Fruit fly (Drosophila melanogaster) whole organism, adult: ENCODE data around the gene wupA.
A peak's percentile ranks its signal among the peaks of the same experiment; 100 is the strongest.

ENCODE experiments used
- CG11617 ChIP-seq: fragments of 200-800 bp; sonication (Bioruptor generic); optimal IDR thresholded peaks from 2 replicates; lab custom pipeline; 2017; ENCODE audit warnings: mild to moderate bottlenecking, missing biosample characterization, missing genetic modification reagents, missing genetic modification characterization
- CG12768 ChIP-seq: fragments of 200-800 bp; sonication (Bioruptor generic); optimal IDR thresholded peaks from 2 replicates; lab custom pipeline; 2017; ENCODE audit warnings: missing biosample characterization, missing genetic modification characterization, mild to moderate bottlenecking, moderate library complexity, missing genetic modification reagents
- CG14711 ChIP-seq: fragments of 200-800 bp; sonication (Bioruptor generic); optimal IDR thresholded peaks from 2 replicates; lab custom pipeline; 2018; ENCODE audit warnings: missing biosample characterization, mild to moderate bottlenecking, missing genetic modification characterization, moderate library complexity
- CG1620 ChIP-seq: fragments of 200-800 bp; sonication (Bioruptor generic); optimal IDR thresholded peaks from 2 replicates; lab custom pipeline; 2016; ENCODE audit warnings: missing biosample characterization, missing genetic modification characterization
- CG33017 ChIP-seq: fragments of 200-800 bp; sonication (Bioruptor generic); optimal IDR thresholded peaks from 2 replicates; lab custom pipeline; 2018; ENCODE audit warnings: missing biosample characterization, mild to moderate bottlenecking, missing genetic modification characterization, moderate library complexity
- CG5204 ChIP-seq: fragments of 200-800 bp; sonication (Bioruptor generic); optimal IDR thresholded peaks from 2 replicates; lab custom pipeline; 2016; ENCODE audit warnings: missing biosample characterization, missing genetic modification characterization
- CG7045 ChIP-seq: fragments of 200-800 bp; sonication (Bioruptor generic); optimal IDR thresholded peaks from 2 replicates; lab custom pipeline; 2017; ENCODE audit warnings: missing biosample characterization, mild to moderate bottlenecking, missing genetic modification characterization
- CG7101 ChIP-seq: fragments of 200-800 bp; sonication (Bioruptor generic); optimal IDR thresholded peaks from 2 replicates; lab custom pipeline; 2018; ENCODE audit warnings: missing biosample characterization, mild to moderate bottlenecking, missing genetic modification characterization, moderate library complexity
- Clk ChIP-seq: fragments of 200-800 bp; sonication (Bioruptor generic); optimal IDR thresholded peaks from 2 replicates; lab custom pipeline; 2017; ENCODE audit warnings: missing biosample characterization, missing genetic modification characterization
- Crg-1 ChIP-seq: fragments of 200-800 bp; sonication (Bioruptor generic); optimal IDR thresholded peaks from 2 replicates; lab custom pipeline; 2016; ENCODE audit warnings: missing biosample characterization, missing genetic modification characterization
- Hr96 ChIP-seq: fragments of 200-800 bp; sonication (Bioruptor generic); optimal IDR thresholded peaks from 2 replicates; lab custom pipeline; 2016; ENCODE audit warnings: missing biosample characterization, missing genetic modification characterization
- Mnt ChIP-seq: fragments of 200-800 bp; sonication (Bioruptor generic); optimal IDR thresholded peaks from 2 replicates; lab custom pipeline; 2016; ENCODE audit warnings: missing biosample characterization, mild to moderate bottlenecking, missing genetic modification characterization
- bab1 ChIP-seq: fragments of 200-800 bp; sonication (Bioruptor generic); optimal IDR thresholded peaks from 3 replicates; lab custom pipeline; 2019; ENCODE audit warnings: missing biosample characterization, mild to moderate bottlenecking, missing genetic modification characterization, moderate library complexity
- cic ChIP-seq: fragments of 200-800 bp; sonication (Bioruptor generic); optimal IDR thresholded peaks from 2 replicates; lab custom pipeline; 2017; ENCODE audit warnings: missing biosample characterization, mild to moderate bottlenecking, missing genetic modification characterization, moderate library complexity
- cnc ChIP-seq, 2 experiments: fragments of >200 bp; optimal IDR thresholded peaks; 2 replicates each; lab custom pipeline; 2017
- kay ChIP-seq: fragments of 200-800 bp; sonication (Bioruptor generic); peaks from one replicate; lab custom pipeline; 2016; ENCODE audit warnings: missing biosample characterization, missing genetic modification characterization, borderline replicate concordance
- ovo ChIP-seq: fragments of 200-800 bp; sonication (Bioruptor generic); optimal IDR thresholded peaks from 2 replicates; lab custom pipeline; 2016; ENCODE audit warnings: missing biosample characterization, missing genetic modification characterization
- pad ChIP-seq: fragments of 200-800 bp; sonication (Bioruptor generic); optimal IDR thresholded peaks from 3 replicates; lab custom pipeline; 2017; ENCODE audit warnings: missing biosample characterization, missing genetic modification characterization, mild to moderate bottlenecking, moderate library complexity, missing genetic modification reagents
- tj ChIP-seq: fragments of 200-800 bp; sonication (Bioruptor generic); optimal IDR thresholded peaks from 3 replicates; lab custom pipeline; 2017; ENCODE audit warnings: missing biosample characterization, mild to moderate bottlenecking, missing genetic modification characterization, moderate library complexity
- toe ChIP-seq: fragments of 200-800 bp; sonication (Bioruptor generic); optimal IDR thresholded peaks from 2 replicates; lab custom pipeline; 2016; ENCODE audit warnings: missing biosample characterization, missing genetic modification characterization

wupA gene

DNA sequence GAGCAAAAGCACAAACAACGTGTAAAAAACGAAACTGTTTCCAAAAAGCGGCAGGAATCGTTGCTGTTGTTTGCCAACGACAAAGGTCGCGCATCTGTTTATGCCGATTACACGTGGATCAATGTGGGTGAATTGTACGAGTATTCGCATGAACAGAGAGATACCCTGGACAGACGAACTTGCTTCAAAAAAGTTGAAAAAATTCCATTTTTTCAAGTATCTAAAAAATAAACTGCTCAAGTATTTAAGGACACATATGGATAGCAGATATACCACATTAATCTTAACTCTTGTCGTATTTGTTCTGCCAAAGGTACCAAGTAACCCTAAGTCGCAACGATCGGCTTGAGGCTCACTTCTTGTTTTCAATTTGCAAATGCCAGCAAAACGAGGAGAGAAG lies 23.2 kb upstream of the wupA start:
- TF ChIP-seq CG7045 (GFP tag; lab: Kevin White, UChicago) = no peak

- no peak for TF ChIP-seq Hr96
- TF ChIP-seq ovo = peak; percentile 3
These were observed 21.6 kb upstream of the wupA start, which contains the start of gene CG43229 for dm6 chrX:18138297-18138696. Gene CG43229 (plus strand): TSS chrX:18138542.

dm6 chrX:18136910-18137849 lies 20.5 kb upstream of the wupA start, which contains the start of gene ari-1:
Gene ari-1 (minus strand): TSS chrX:18137784.
- TF ChIP-seq bab1 (GFP tag; lab: Kevin White, UChicago) = peak; percentile 33
- no peak for TF ChIP-seq CG5204 (GFP tag; lab: Kevin White, UChicago)
- TF ChIP-seq toe = no peak
- TF ChIP-seq CG7101 (tag; lab: Kevin White, UChicago) = no peak
- peak; percentile 26 for TF ChIP-seq ovo
- no peak for TF ChIP-seq cnc (optimal IDR thresholded peaks at IDR 0.05; lab: Kevin White, UChicago)
- TF ChIP-seq cic (GFP tag; lab: Kevin White, UChicago) = no peak
- TF ChIP-seq Mnt (GFP tag; lab: Kevin White, UChicago) = peak; percentile 11
- no peak for TF ChIP-seq CG1620 (GFP tag; lab: Kevin White, UChicago)
- peak; percentile 50 for TF ChIP-seq kay (GFP tag; lab: Kevin White, UChicago)
- no peak for TF ChIP-seq Hr96
- no peak for TF ChIP-seq CG33017 (tag; lab: Kevin White, UChicago)
- TF ChIP-seq pad (GFP tag; lab: Kevin White, UChicago) = peak; percentile 3
- no peak for TF ChIP-seq CG7045 (GFP tag; lab: Kevin White, UChicago)
- no peak for TF ChIP-seq CG14711 (tag; lab: Kevin White, UChicago)
- peak; percentile 28 for TF ChIP-seq CG11617 (GFP tag; lab: Kevin White, UChicago)
- peak; percentile 87 for TF ChIP-seq tj
- no peak for TF ChIP-seq Clk (GFP tag; lab: Kevin White, UChicago)

- TF ChIP-seq CG7101 (tag; lab: Kevin White, UChicago) = no peak
These were observed 19.3 kb upstream of the wupA start for dm6 chrX:18136059-18136458.

DNA sequence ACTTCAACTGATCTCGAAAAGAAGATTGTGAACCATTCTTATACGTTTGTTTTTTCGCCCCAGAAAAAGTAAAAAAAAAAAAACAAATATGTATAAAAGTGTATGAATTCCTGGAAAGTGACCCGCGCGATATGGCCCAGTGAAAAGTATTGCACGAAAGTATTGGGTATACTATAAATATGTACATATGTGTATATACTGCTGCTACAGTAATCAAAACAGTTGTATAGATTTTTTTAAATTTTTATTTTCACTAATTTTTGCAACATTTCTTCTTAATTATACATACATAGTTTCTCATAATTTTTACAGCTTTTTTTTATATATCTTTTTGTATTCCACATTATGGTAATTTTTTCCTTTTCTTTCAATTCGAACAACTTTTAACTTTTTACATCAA lies 13.4 kb upstream of the wupA start, which contains the start of gene CG43133:
Gene CG43133, minus strand, starts transcription at position 11 of the 400 bp plus-strand sequence.
- TF ChIP-seq Clk (GFP tag; lab: Kevin White, UChicago) = no peak
- no peak for TF ChIP-seq CG7045 (GFP tag; lab: Kevin White, UChicago)
- TF ChIP-seq Mnt (GFP tag; lab: Kevin White, UChicago) = no peak
- TF ChIP-seq ovo = no peak
- no peak for TF ChIP-seq toe

dm6 chrX:18129297-18129696 lies 12.6 kb upstream of the wupA start:
- TF ChIP-seq CG5204 (GFP tag; lab: Kevin White, UChicago) (no peak), CG12768 (GFP tag; lab: Kevin White, UChicago) (no peak), bab1 (GFP tag; lab: Kevin White, UChicago) (no peak), CG1620 (GFP tag; lab: Kevin White, UChicago) (no peak), Mnt (GFP tag; lab: Kevin White, UChicago) (no peak), tj (no peak), cnc (optimal IDR thresholded peaks at IDR 0.05; lab: Kevin White, UChicago) (no peak), CG14711 (tag; lab: Kevin White, UChicago) (no peak), Hr96 (no peak), Clk (GFP tag; lab: Kevin White, UChicago) (no peak), ovo (no peak), Crg-1 (GFP tag; lab: Kevin White, UChicago) (no peak), toe (no peak), CG33017 (tag; lab: Kevin White, UChicago) (no peak), CG11617 (GFP tag; lab: Kevin White, UChicago) (no peak), cic (GFP tag; lab: Kevin White, UChicago) (no peak), pad (GFP tag; lab: Kevin White, UChicago) (no peak)

- TF ChIP-seq CG33017 (tag; lab: Kevin White, UChicago) (no peak), cnc (optimal IDR thresholded peaks at IDR 0.05; lab: Kevin White, UChicago) (no peak), CG7101 (tag; lab: Kevin White, UChicago) (no peak), CG5204 (GFP tag; lab: Kevin White, UChicago) (no peak), bab1 (GFP tag; lab: Kevin White, UChicago) (no peak), Crg-1 (GFP tag; lab: Kevin White, UChicago) (no peak), ovo (no peak), tj (no peak), toe (no peak), pad (GFP tag; lab: Kevin White, UChicago) (no peak), CG14711 (tag; lab: Kevin White, UChicago) (no peak), CG12768 (GFP tag; lab: Kevin White, UChicago) (no peak), Clk (GFP tag; lab: Kevin White, UChicago) (no peak), Mnt (GFP tag; lab: Kevin White, UChicago) (no peak)
These were observed 8.8 kb upstream of the wupA start for dm6 chrX:18125520-18125919.
